Worm (Caenorhabditis elegans): ENCODE results near the gene clec-260.

ce11 chrV:19978220-19978619 is 7.9 kb downstream of the clec-260 start, which contains the start of gene srh-183:
- TF ChIP-seq ztf-11 (tag; optimal IDR thresholded peaks at IDR 0.05) (no peak), ama-1 (optimal IDR thresholded peaks at IDR 0.05) (no peak), mml-1 (tag; optimal IDR thresholded peaks at IDR 0.05) (no peak), lin-39 (tag; optimal IDR thresholded peaks at IDR 0.05) (no peak), lin-15B (tag; optimal IDR thresholded peaks at IDR 0.05) (no peak), skn-1 (tag; optimal IDR thresholded peaks at IDR 0.05) (no peak), nhr-12 (tag; optimal IDR thresholded peaks at IDR 0.05) (no peak), nhr-28 (tag; optimal IDR thresholded peaks at IDR 0.05) (no peak), pqm-1 (tag; optimal IDR thresholded peaks at IDR 0.05) (no peak)
